Fruit fly (Drosophila melanogaster): ENCODE results near the gene fax.

The fax gene

dm6 chr3L:16431056-16431455 is 19.4 kb upstream of the fax start (continued):
- TF ChIP-seq dpn (GFP tag; optimal IDR thresholded peaks at IDR 0.05) (no peak), nerfin-1 (tag; optimal IDR thresholded peaks at IDR 0.05) (no peak), CG6689 (GFP tag; IDR thresholded peaks at IDR 0.05) (no peak), sens (GFP tag) (peak; percentile 49), CG1602 (GFP tag; optimal IDR thresholded peaks at IDR 0.05) (no peak), CG15601 (tag; optimal IDR thresholded peaks at IDR 0.05) (peak; percentile 42), CG2678 (tag; optimal IDR thresholded peaks at IDR 0.05) (peak; percentile 29), CG17612 (GFP tag; IDR thresholded peaks at IDR 0.05) (no peak), Hmx (GFP tag; optimal IDR thresholded peaks at IDR 0.05) (no peak), Usf (GFP tag; optimal IDR thresholded peaks at IDR 0.05) (no peak), lov (optimal IDR thresholded peaks at IDR 0.05) (no peak), lov (GFP tag; IDR thresholded peaks at IDR 0.05) (no peak), Xbp1 (GFP tag; optimal IDR thresholded peaks at IDR 0.05) (no peak), sqz (GFP tag; optimal IDR thresholded peaks at IDR 0.05) (peak; percentile 29), lab (GFP tag; optimal IDR thresholded peaks at IDR 0.05) (peak; percentile 15), emc (GFP tag; optimal IDR thresholded peaks at IDR 0.05) (no peak), Six4 (GFP tag; optimal IDR thresholded peaks at IDR 0.05) (no peak), CG9609 (GFP tag; optimal IDR thresholded peaks at IDR 0.05) (no peak), grn (GFP tag; optimal IDR thresholded peaks at IDR 0.05) (no peak), CG18619 (GFP tag; optimal IDR thresholded peaks at IDR 0.05) (no peak), sens-2 (GFP tag; IDR thresholded peaks at IDR 0.05) (no peak), Jarid2 (GFP tag; optimal IDR thresholded peaks at IDR 0.05) (no peak), tio (GFP tag; optimal IDR thresholded peaks at IDR 0.05) (no peak), ato (GFP tag; IDR thresholded peaks at IDR 0.05; ENCODE audit: partially characterized antibody) (no peak), E2f1 (GFP tag; IDR thresholded peaks at IDR 0.05) (no peak), unpg (GFP tag; optimal IDR thresholded peaks at IDR 0.05) (no peak), pnt (GFP tag; optimal IDR thresholded peaks at IDR 0.05) (no peak), HLH3B (GFP tag; IDR thresholded peaks at IDR 0.05) (no peak), nerfin-2 (GFP tag; IDR thresholded peaks at IDR 0.05; ENCODE audit: partially characterized antibody) (no peak), Taf1 (GFP tag; IDR thresholded peaks at IDR 0.05) (no peak), CG7372 (GFP tag; IDR thresholded peaks at IDR 0.05) (no peak), CG3407 (GFP tag; optimal IDR thresholded peaks at IDR 0.05) (peak; percentile 15), CG1603 (tag; optimal IDR thresholded peaks at IDR 0.05) (peak; percentile 1), croc (GFP tag; conservative IDR thresholded peaks at IDR 0.05) (no peak), CG8359 (GFP tag; optimal IDR thresholded peaks at IDR 0.05; ENCODE audit: borderline replicate concordance) (no peak), Ada2b (GFP tag; IDR thresholded peaks at IDR 0.05) (no peak), CG7357 (GFP tag; IDR thresholded peaks at IDR 0.05) (no peak), CG4820 (GFP tag; optimal IDR thresholded peaks at IDR 0.05) (no peak), Blimp-1 (GFP tag; optimal IDR thresholded peaks at IDR 0.05) (peak; percentile 32), Myb (GFP tag; optimal IDR thresholded peaks at IDR 0.05) (no peak), GATAe (GFP tag; conservative IDR thresholded peaks at IDR 0.05) (no peak), ci (GFP tag; IDR thresholded peaks at IDR 0.05) (0 out of 3 replicates have a peak, but pooled peaks have one; percentile 23), fd3F (GFP tag; optimal IDR thresholded peaks at IDR 0.05) (no peak), CG12071 (GFP tag; optimal IDR thresholded peaks at IDR 0.05) (peak; percentile 26), Elba2 (GFP tag; optimal IDR thresholded peaks at IDR 0.05) (no peak), Chrac-16 (GFP tag; optimal IDR thresholded peaks at IDR 0.05) (no peak), CTCF (GFP tag; optimal IDR thresholded peaks at IDR 0.05) (no peak), Hr78 (GFP tag; optimal IDR thresholded peaks at IDR 0.05) (no peak), Nf-YC (tag; optimal IDR thresholded peaks at IDR 0.05) (no peak), kni (GFP tag; optimal IDR thresholded peaks at IDR 0.05) (peak; percentile 1), CG33213 (GFP tag; optimal IDR thresholded peaks at IDR 0.05) (no peak), CG15011 (GFP tag; optimal IDR thresholded peaks at IDR 0.05) (no peak), NC2α (GFP tag; optimal IDR thresholded peaks at IDR 0.05) (no peak)

Data from whole organism, embryonic.